Worm (Caenorhabditis elegans) whole organism, young adult: ENCODE measurements around the gene irg-2.
A peak's percentile ranks its signal among the peaks of the same experiment; 100 is the strongest.

Source experiments
- B0261.1 ChIP-seq: sonication (generic microtip); optimal IDR thresholded peaks from 2 replicates; lab custom pipeline; 2016; ENCODE audit warnings: mild to moderate bottlenecking, missing genetic modification characterization, moderate library complexity, missing compliant biosample characterization
- C06A6.2 ChIP-seq: fragments of 200-800 bp; sonication (Bioruptor generic); conservative IDR thresholded peaks from 2 replicates; pipeline ENCODE4 v1.3.6; 2022; ENCODE audit warnings: missing genetic modification characterization, missing compliant biosample characterization
- D2030.7 ChIP-seq: fragments of 200-800 bp; sonication (Bioruptor generic); IDR thresholded peaks from 2 replicates; pipeline ENCODE4 v1.3.6; 2022; ENCODE audit warnings: missing genetic modification reagents, missing genetic modification characterization, missing compliant biosample characterization
- F49E8.2 ChIP-seq: sonication (generic microtip); optimal IDR thresholded peaks from 3 replicates; lab custom pipeline; 2017; ENCODE audit warnings: missing genetic modification characterization, mild to moderate bottlenecking, missing compliant biosample characterization, antibody characterized with exemption, moderate library complexity; ENCODE audit not compliant: insufficient read depth
- Y67H2A.10 ChIP-seq: fragments of 200-800 bp; sonication (Bioruptor generic); conservative IDR thresholded peaks from 2 replicates; pipeline ENCODE4 v1.3.6; 2022; ENCODE audit warnings: missing genetic modification reagents, missing genetic modification characterization, missing compliant biosample characterization
- ZK185.1 ChIP-seq: sonication (generic microtip); optimal IDR thresholded peaks from 2 replicates; lab custom pipeline; 2016; ENCODE audit warnings: mild to moderate bottlenecking, missing genetic modification characterization, missing compliant biosample characterization; ENCODE audit not compliant: poor library complexity, severe bottlenecking
- aptf-3 ChIP-seq: fragments of 200-800 bp; sonication (Bioruptor generic); IDR thresholded peaks from 2 replicates; pipeline ENCODE4 v1.3.6; 2022; ENCODE audit warnings: missing genetic modification characterization, missing compliant biosample characterization
- attf-3 ChIP-seq: fragments of 200-800 bp; sonication (Bioruptor generic); conservative IDR thresholded peaks from 2 replicates; pipeline ENCODE4 v1.3.6; 2022; ENCODE audit warnings: missing genetic modification reagents, missing genetic modification characterization, missing compliant biosample characterization
- attf-5 ChIP-seq: fragments of 200-800 bp; sonication (Bioruptor generic); optimal IDR thresholded peaks from 2 replicates; lab custom pipeline; 2018; ENCODE audit warnings: mild to moderate bottlenecking, missing genetic modification characterization, missing compliant biosample characterization
- cebp-1 ChIP-seq, 2 experiments: fragments of 200-800 bp in 1 of 2; sonication (Bioruptor generic) in 1 of 2; sonication (generic microtip) in 1 of 2; IDR thresholded peaks in 1 of 2; optimal IDR thresholded peaks in 1 of 2; 2 replicates each; pipeline versions ENCODE4 v1.3.6 to Lab custom; 2017 to 2022; ENCODE audit warnings: missing compliant biosample characterization in 2 of 2, missing genetic modification characterization in 2 of 2, mild to moderate bottlenecking in 1 of 2, missing genetic modification reagents in 1 of 2, moderate library complexity in 1 of 2
- cebp-2 ChIP-seq: fragments of 200-800 bp; sonication (Bioruptor generic); IDR thresholded peaks from 2 replicates; pipeline ENCODE4 v1.3.6; 2022; ENCODE audit warnings: missing genetic modification characterization, missing compliant biosample characterization
- ceh-79 ChIP-seq: sonication (generic microtip); optimal IDR thresholded peaks from 2 replicates; lab custom pipeline; 2017; ENCODE audit warnings: mild to moderate bottlenecking, missing genetic modification characterization, missing compliant biosample characterization
- dpl-1 ChIP-seq: fragments of 150-350 bp; optimal IDR thresholded peaks from 2 replicates; lab custom pipeline; 2014; ENCODE audit warnings: missing biosample characterization, missing genetic modification reagents, missing genetic modification characterization
- efl-1 ChIP-seq: fragments of 150-350 bp; optimal IDR thresholded peaks from 2 replicates; lab custom pipeline; 2014; ENCODE audit warnings: missing biosample characterization, missing genetic modification reagents, missing genetic modification characterization
- egl-18 ChIP-seq: fragments of 200-800 bp; sonication (Bioruptor generic); IDR thresholded peaks from 2 replicates; pipeline ENCODE4 v1.3.6; 2022; ENCODE audit warnings: missing genetic modification reagents, missing genetic modification characterization, missing compliant biosample characterization
- egrh-3 ChIP-seq: fragments of 200-800 bp; sonication (Bioruptor generic); IDR thresholded peaks from 2 replicates; pipeline ENCODE4 v1.3.6; 2022; ENCODE audit warnings: missing genetic modification reagents, missing genetic modification characterization, missing compliant biosample characterization
- gei-17 ChIP-seq: fragments of 200-800 bp; sonication (Bioruptor generic); optimal IDR thresholded peaks from 2 replicates; lab custom pipeline; 2018; ENCODE audit warnings: mild to moderate bottlenecking, missing genetic modification characterization, missing compliant biosample characterization
- him-1 ChIP-seq: sonication (generic microtip); optimal IDR thresholded peaks from 2 replicates; lab custom pipeline; 2016; ENCODE audit warnings: missing genotype, missing genetic modification reagents, missing genetic modification characterization, missing compliant biosample characterization
- hlh-26 ChIP-seq: fragments of 200-800 bp; sonication (Bioruptor generic); conservative IDR thresholded peaks from 2 replicates; pipeline ENCODE4 v1.3.6; 2022; ENCODE audit warnings: missing genetic modification reagents, missing genetic modification characterization, missing compliant biosample characterization
- lag-1 ChIP-seq: fragments of 200-800 bp; sonication (Bioruptor generic); IDR thresholded peaks from 2 replicates; pipeline ENCODE4 v1.3.6; 2022; ENCODE audit warnings: missing genetic modification reagents, missing genetic modification characterization, missing compliant biosample characterization
- lin-40 ChIP-seq: sonication (generic microtip); optimal IDR thresholded peaks from 2 replicates; lab custom pipeline; 2016; ENCODE audit warnings: missing genetic modification characterization, mild to moderate bottlenecking, missing compliant biosample characterization, missing genotype, missing genetic modification reagents
- lir-1 ChIP-seq: fragments of 200-800 bp; sonication (Bioruptor generic); conservative IDR thresholded peaks from 2 replicates; pipeline ENCODE4 v1.3.6; 2022; ENCODE audit warnings: missing genetic modification reagents, missing genetic modification characterization, missing compliant biosample characterization
- madf-10 ChIP-seq: sonication (generic microtip); optimal IDR thresholded peaks from 2 replicates; lab custom pipeline; 2016; ENCODE audit warnings: mild to moderate bottlenecking, missing genetic modification characterization, missing compliant biosample characterization
- madf-6 ChIP-seq: fragments of 200-800 bp; sonication (Bioruptor generic); IDR thresholded peaks from 2 replicates; pipeline ENCODE4 v1.3.6; 2022; ENCODE audit warnings: missing genetic modification reagents, missing genetic modification characterization, missing compliant biosample characterization
- mes-4 ChIP-seq: sonication (generic microtip); optimal IDR thresholded peaks from 2 replicates; lab custom pipeline; 2016; ENCODE audit warnings: missing genotype, missing genetic modification characterization, missing compliant biosample characterization
- mxl-1 ChIP-seq: sonication (generic microtip); optimal IDR thresholded peaks from 2 replicates; lab custom pipeline; 2016; ENCODE audit warnings: missing genetic modification characterization, missing compliant biosample characterization
- nfya-1 ChIP-seq: sonication (generic microtip); optimal IDR thresholded peaks from 2 replicates; lab custom pipeline; 2017; ENCODE audit warnings: antibody characterized with exemption, missing compliant biosample characterization, missing genetic modification characterization, borderline replicate concordance; ENCODE audit not compliant: insufficient read depth
- nfyb-1 ChIP-seq: fragments of 200-800 bp; sonication (Bioruptor generic); IDR thresholded peaks from 2 replicates; pipeline ENCODE4 v1.3.6; 2022; ENCODE audit warnings: missing genetic modification reagents, missing genetic modification characterization, missing compliant biosample characterization
- nhr-27 ChIP-seq: fragments of 200-800 bp; sonication (Bioruptor generic); optimal IDR thresholded peaks from 2 replicates; lab custom pipeline; 2018; ENCODE audit warnings: mild to moderate bottlenecking, missing genetic modification characterization, moderate library complexity, missing compliant biosample characterization
- nhr-80 ChIP-seq: sonication (generic microtip); optimal IDR thresholded peaks from 2 replicates; lab custom pipeline; 2016; ENCODE audit warnings: missing genetic modification characterization, missing compliant biosample characterization
- rec-8 ChIP-seq, 2 experiments: sonication (generic microtip); optimal IDR thresholded peaks; 2 replicates each; lab custom pipeline; 2016; ENCODE audit warnings: mild to moderate bottlenecking in 2 of 2, missing genetic modification characterization in 2 of 2, missing genetic modification reagents in 2 of 2, missing genotype in 2 of 2, missing biosample characterization in 1 of 2, missing compliant biosample characterization in 1 of 2, moderate library complexity in 1 of 2
- repo-1 ChIP-seq: sonication (generic microtip); optimal IDR thresholded peaks from 2 replicates; lab custom pipeline; 2017; ENCODE audit warnings: mild to moderate bottlenecking, missing genetic modification characterization, missing compliant biosample characterization
- sdz-38 ChIP-seq: sonication (generic microtip); optimal IDR thresholded peaks from 2 replicates; lab custom pipeline; 2016; ENCODE audit warnings: missing genotype, missing genetic modification characterization, missing compliant biosample characterization
- snpc-3.4 ChIP-seq: sonication (generic microtip); optimal IDR thresholded peaks from 2 replicates; lab custom pipeline; 2017; ENCODE audit warnings: missing genetic modification characterization, mild to moderate bottlenecking, missing compliant biosample characterization, antibody characterized with exemption, moderate library complexity, missing genotype, missing genetic modification reagents
- snpc-4 ChIP-seq, 5 experiments: fragments of 150-350 bp in 1 of 5; sonication (generic microtip) in 4 of 5; optimal IDR thresholded peaks; 2 replicates each; lab custom pipeline; 2014 to 2018; ENCODE audit warnings: missing genetic modification characterization in 5 of 5, missing biosample characterization in 3 of 5, antibody characterized with exemption in 2 of 5, mild to moderate bottlenecking in 2 of 5, missing compliant biosample characterization in 2 of 5, missing genotype in 2 of 5, moderate library complexity in 2 of 5, missing genetic modification reagents in 1 of 5
- tbx-9 ChIP-seq: sonication (generic microtip); optimal IDR thresholded peaks from 2 replicates; lab custom pipeline; 2016; ENCODE audit warnings: borderline replicate concordance, missing genetic modification characterization, inconsistent platforms, missing compliant biosample characterization
- tlf-1 ChIP-seq: fragments of 200-800 bp; sonication (Bioruptor generic); optimal IDR thresholded peaks from 2 replicates; lab custom pipeline; 2018; ENCODE audit warnings: mild to moderate bottlenecking, missing genetic modification characterization, missing compliant biosample characterization
- unc-62 ChIP-seq: fragments of 150-350 bp; optimal IDR thresholded peaks from 2 replicates; lab custom pipeline; 2014; ENCODE audit warnings: missing biosample characterization, missing genetic modification reagents, missing genetic modification characterization
- zim-3 ChIP-seq: sonication (generic microtip); optimal IDR thresholded peaks from 2 replicates; lab custom pipeline; 2017; ENCODE audit warnings: mild to moderate bottlenecking, missing genetic modification characterization, moderate library complexity, missing compliant biosample characterization
- ztf-25 ChIP-seq: fragments of 200-800 bp; sonication (Bioruptor generic); IDR thresholded peaks from 2 replicates; pipeline ENCODE4 v1.3.6; 2022; ENCODE audit warnings: missing genetic modification reagents, missing genetic modification characterization, missing compliant biosample characterization
- ztf-26 ChIP-seq: sonication (generic microtip); optimal IDR thresholded peaks from 2 replicates; lab custom pipeline; 2017; ENCODE audit warnings: missing genetic modification characterization, missing compliant biosample characterization
- ztf-6 ChIP-seq: fragments of 200-800 bp; sonication (Bioruptor generic); IDR thresholded peaks from 2 replicates; pipeline ENCODE4 v1.3.6; 2022; ENCODE audit warnings: missing genetic modification reagents, missing genetic modification characterization, missing compliant biosample characterization

The irg-2 gene

DNA sequence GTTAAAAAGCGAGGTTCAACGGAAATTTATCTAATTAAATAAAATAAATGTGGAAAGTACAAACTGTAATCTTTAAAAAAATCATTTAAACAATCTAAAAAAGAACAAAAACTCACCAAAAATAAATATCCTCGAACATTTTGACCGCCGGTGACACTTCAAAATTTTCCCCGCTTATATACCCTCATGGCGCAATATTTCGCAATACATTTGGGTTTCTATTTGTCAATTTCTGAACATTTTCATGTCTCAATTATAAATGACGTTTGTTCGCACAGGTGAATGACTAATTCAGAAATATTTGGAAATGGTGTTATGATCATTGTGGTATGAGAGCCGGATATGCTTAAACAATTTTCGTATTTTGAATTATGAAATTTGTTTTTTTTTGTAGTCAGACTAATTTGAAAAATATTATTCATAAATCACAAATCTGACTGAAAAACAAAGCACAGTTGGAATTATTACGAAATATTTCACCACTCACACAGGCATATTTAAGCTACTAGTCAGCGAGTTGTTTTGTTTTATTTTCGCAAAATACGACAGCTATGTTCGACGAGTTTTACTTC lies at the start of gene irg-2, which contains the start of gene C49G7.10:
irg-2 (plus strand) TSS at position 329 of the 572 bp plus-strand sequence.
C49G7.10 (minus strand) TSS at position 169 of the 572 bp plus-strand sequence.
- peak; percentile 85; the same call in 1 of the 2 replicates for TF ChIP-seq cebp-2
- TF ChIP-seq gei-17 (GFP tag; lab: Kevin White, UChicago): no peak
- no peak for TF ChIP-seq sdz-38
- no peak for TF ChIP-seq F49E8.2 (tag; lab: Kevin White, UChicago)
- TF ChIP-seq tbx-9 (tag; lab: Kevin White, UChicago): no peak
- no peak for TF ChIP-seq snpc-4 (GFP tag; optimal IDR thresholded peaks at IDR 0.05; lab: Kevin White, UChicago)
- no peak for TF ChIP-seq snpc-4 (tag; optimal IDR thresholded peaks at IDR 0.05; lab: Kevin White, UChicago)
- TF ChIP-seq C06A6.2: no peak
- no peak for TF ChIP-seq lir-1
- TF ChIP-seq Y67H2A.10: no peak
- TF ChIP-seq madf-10 (tag; lab: Kevin White, UChicago): no peak
- no peak for TF ChIP-seq him-1 (tag; lab: Kevin White, UChicago)
- TF ChIP-seq cebp-1 (GFP tag; IDR thresholded peaks at IDR 0.05; lab: Robert Waterston, UW): peak; percentile 98
- TF ChIP-seq cebp-1 (tag; optimal IDR thresholded peaks at IDR 0.05; lab: Kevin White, UChicago): peak; percentile 100
- no peak for TF ChIP-seq nhr-27
- TF ChIP-seq lin-40 (tag; lab: Kevin White, UChicago): no peak
- no peak for TF ChIP-seq nfyb-1 (GFP tag; lab: Robert Waterston, UW)
- TF ChIP-seq attf-3 (GFP tag; lab: Robert Waterston, UW): no peak
- TF ChIP-seq mxl-1 (tag; lab: Kevin White, UChicago): no peak
- TF ChIP-seq aptf-3 (GFP tag; lab: Robert Waterston, UW): no peak
- no peak for TF ChIP-seq tlf-1
- TF ChIP-seq ztf-6 (GFP tag; lab: Robert Waterston, UW): no peak
- TF ChIP-seq unc-62: peak; percentile 51
- TF ChIP-seq lag-1: no peak
- TF ChIP-seq nhr-80 (tag; lab: Kevin White, UChicago): peak; percentile 30
- no peak for TF ChIP-seq snpc-3.4
- TF ChIP-seq rec-8 (tag; optimal IDR thresholded peaks at IDR 0.05; lab: Kevin White, UChicago): no peak
- no peak for TF ChIP-seq ceh-79
- TF ChIP-seq madf-6 (GFP tag; lab: Robert Waterston, UW): no peak
- TF ChIP-seq efl-1: no peak
- TF ChIP-seq ZK185.1 (tag; lab: Kevin White, UChicago): no peak
- TF ChIP-seq zim-3: no peak
- TF ChIP-seq B0261.1 (tag; lab: Kevin White, UChicago): no peak
- TF ChIP-seq attf-5 (GFP tag; lab: Kevin White, UChicago): peak; percentile 35
- TF ChIP-seq nfya-1 (tag; lab: Kevin White, UChicago): no peak
- no peak for TF ChIP-seq egl-18
- no peak for TF ChIP-seq repo-1 (tag; lab: Kevin White, UChicago)
- TF ChIP-seq D2030.7: no peak
- no peak for TF ChIP-seq ztf-26 (tag; lab: Kevin White, UChicago)
- no peak for TF ChIP-seq dpl-1
- TF ChIP-seq hlh-26 (GFP tag; lab: Robert Waterston, UW): no peak
- no peak for TF ChIP-seq mes-4
- TF ChIP-seq ztf-25: no peak
- no peak for TF ChIP-seq egrh-3
